Fruit fly (Drosophila melanogaster) whole organism, embryonic: Measurements from ENCODE around the gene Vm26Ab.

Source experiments
- C15 ChIP-seq: fragments of 200-800 bp; sonication (Bioruptor generic); IDR thresholded peaks from 3 replicates; pipeline ENCODE4 v1.3.6; 2022; ENCODE audit warnings: missing biosample characterization, missing genetic modification characterization
- CG11398 ChIP-seq: fragments of 200-800 bp; sonication (Bioruptor generic); optimal IDR thresholded peaks from 2 replicates; lab custom pipeline; 2016; ENCODE audit warnings: missing biosample characterization, missing genetic modification characterization
- CG11456 ChIP-seq: fragments of 200-800 bp; sonication (Bioruptor generic); IDR thresholded peaks from 3 replicates; pipeline ENCODE4 v1.3.6; 2022; ENCODE audit warnings: missing biosample characterization, missing genetic modification characterization
- CG11560 ChIP-seq: fragments of 200-800 bp; sonication (Bioruptor generic); IDR thresholded peaks from 3 replicates; pipeline ENCODE4 v1.3.6; 2022; ENCODE audit warnings: missing biosample characterization, missing genetic modification characterization
- CG14710 ChIP-seq: fragments of 200-800 bp; sonication (Bioruptor generic); optimal IDR thresholded peaks from 3 replicates; lab custom pipeline; 2019; ENCODE audit warnings: missing biosample characterization, mild to moderate bottlenecking, missing genetic modification characterization, moderate library complexity
- CG15514 ChIP-seq: fragments of 200-800 bp; sonication (Bioruptor generic); optimal IDR thresholded peaks from 3 replicates; lab custom pipeline; 2017; ENCODE audit warnings: missing biosample characterization, missing genetic modification characterization, mild to moderate bottlenecking, moderate library complexity, missing genetic modification reagents
- CG17361 ChIP-seq: fragments of 200-800 bp; sonication (Bioruptor generic); IDR thresholded peaks from 3 replicates; pipeline ENCODE4 v1.3.6; 2022; ENCODE audit warnings: missing biosample characterization, missing genetic modification characterization
- CG18764 ChIP-seq: fragments of 200-800 bp; sonication (Bioruptor generic); optimal IDR thresholded peaks from 3 replicates; lab custom pipeline; 2016; ENCODE audit warnings: missing biosample characterization, missing genetic modification characterization
- CG2202 ChIP-seq: fragments of 200-800 bp; sonication (Bioruptor generic); optimal IDR thresholded peaks from 2 replicates; lab custom pipeline; 2018; ENCODE audit warnings: missing biosample characterization, mild to moderate bottlenecking, missing genetic modification characterization
- CG30403 ChIP-seq: fragments of 200-800 bp; sonication (Bioruptor generic); optimal IDR thresholded peaks from 3 replicates; lab custom pipeline; 2016; ENCODE audit warnings: missing biosample characterization, missing genetic modification characterization
- CG32772 ChIP-seq: fragments of 200-800 bp; sonication (Bioruptor generic); IDR thresholded peaks from 2 replicates; pipeline ENCODE4 v1.3.6; 2022; ENCODE audit warnings: missing biosample characterization, missing genetic modification characterization
- CG34422 ChIP-seq: fragments of 200-800 bp; sonication (Bioruptor generic); IDR thresholded peaks from 3 replicates; pipeline ENCODE4 v1.3.6; 2022; ENCODE audit warnings: missing biosample characterization, missing genetic modification characterization
- CG3726 ChIP-seq: fragments of 200-800 bp; sonication (Bioruptor generic); IDR thresholded peaks from 3 replicates; pipeline ENCODE4, ENCODE4 v1.3.6; 2022; ENCODE audit warnings: missing biosample characterization, missing genetic modification characterization
- CG4328 ChIP-seq: fragments of 200-800 bp; sonication (Bioruptor generic); optimal IDR thresholded peaks from 3 replicates; lab custom pipeline; 2017; ENCODE audit warnings: missing biosample characterization, missing genetic modification reagents, missing genetic modification characterization
- CG4820 ChIP-seq: fragments of 200-800 bp; sonication (Bioruptor generic); optimal IDR thresholded peaks from 3 replicates; lab custom pipeline; 2016; ENCODE audit warnings: missing biosample characterization, missing genetic modification characterization
- CG7786 ChIP-seq: fragments of 200-800 bp; sonication (Bioruptor generic); optimal IDR thresholded peaks from 2 replicates; lab custom pipeline; 2016; ENCODE audit warnings: missing biosample characterization, missing genetic modification characterization
- CG7963 ChIP-seq: fragments of 200-800 bp; sonication (Bioruptor generic); IDR thresholded peaks from 3 replicates; pipeline ENCODE4 v1.3.6; 2022; ENCODE audit warnings: missing biosample characterization, missing genetic modification characterization; ENCODE audit not compliant: partially characterized antibody
- CrebB ChIP-seq: fragments of 200-800 bp; sonication (Bioruptor generic); optimal IDR thresholded peaks from 3 replicates; lab custom pipeline; 2018; ENCODE audit warnings: missing biosample characterization, mild to moderate bottlenecking, missing genetic modification characterization
- Doc2 ChIP-seq: fragments of 200-800 bp; sonication (Bioruptor generic); IDR thresholded peaks from 2 replicates; pipeline ENCODE4 v1.3.6; 2022; ENCODE audit warnings: missing biosample characterization, missing genetic modification characterization
- Eip74EF ChIP-seq, 2 experiments: fragments of 200-800 bp in 1 of 2; fragments of >200 bp in 1 of 2; sonication (Bioruptor generic) in 1 of 2; optimal IDR thresholded peaks; 2 replicates each; lab custom pipeline; 2017 to 2019; ENCODE audit warnings: missing biosample characterization in 2 of 2, missing genetic modification characterization in 2 of 2, mild to moderate bottlenecking in 1 of 2, moderate library complexity in 1 of 2
- Elba2 ChIP-seq: fragments of 200-800 bp; sonication (Bioruptor generic); optimal IDR thresholded peaks from 3 replicates; lab custom pipeline; 2016; ENCODE audit warnings: missing biosample characterization, missing genetic modification characterization
- Ets65A ChIP-seq: fragments of 200-800 bp; sonication (Bioruptor generic); peaks from one replicate; lab custom pipeline; 2016; ENCODE audit warnings: missing biosample characterization, missing genetic modification characterization
- Hand ChIP-seq: fragments of 200-800 bp; sonication (Bioruptor generic); optimal IDR thresholded peaks from 2 replicates; lab custom pipeline; 2017; ENCODE audit warnings: mild to moderate bottlenecking, missing biosample characterization, missing genetic modification reagents, missing genetic modification characterization
- Hr39 ChIP-seq: fragments of >200 bp; optimal IDR thresholded peaks from 2 replicates; lab custom pipeline; 2017
- Jarid2 ChIP-seq: fragments of 200-800 bp; sonication (Bioruptor generic); optimal IDR thresholded peaks from 3 replicates; lab custom pipeline; 2017; ENCODE audit warnings: mild to moderate bottlenecking, missing biosample characterization, missing genetic modification reagents, missing genetic modification characterization
- Mrtf ChIP-seq: fragments of 200-800 bp; sonication (Bioruptor generic); IDR thresholded peaks from 3 replicates; pipeline ENCODE4 v1.3.6; 2022; ENCODE audit warnings: missing biosample characterization, missing genetic modification characterization
- Oli ChIP-seq: fragments of 200-800 bp; sonication (Bioruptor generic); optimal IDR thresholded peaks from 2 replicates; lab custom pipeline; 2018; ENCODE audit warnings: missing biosample characterization, mild to moderate bottlenecking, missing genetic modification characterization, moderate library complexity
- Taf1 ChIP-seq: fragments of 200-800 bp; sonication (Bioruptor generic); IDR thresholded peaks from 2 replicates; pipeline ENCODE4 v1.3.6; 2022; ENCODE audit warnings: missing biosample characterization, missing genetic modification characterization
- ara ChIP-seq: fragments of 200-800 bp; sonication (Bioruptor generic); IDR thresholded peaks from 2 replicates; pipeline ENCODE4 v1.3.6; 2022; ENCODE audit warnings: missing biosample characterization, missing genetic modification characterization
- ash1 ChIP-seq: fragments of 200-800 bp; sonication (Bioruptor generic); optimal IDR thresholded peaks from 2 replicates; lab custom pipeline; 2018; ENCODE audit warnings: missing biosample characterization, mild to moderate bottlenecking, missing genetic modification characterization
- az2 ChIP-seq: fragments of 200-800 bp; sonication (Bioruptor generic); optimal IDR thresholded peaks from 3 replicates; lab custom pipeline; 2016; ENCODE audit warnings: missing biosample characterization, missing genetic modification characterization
- cad ChIP-seq: fragments of >200 bp; optimal IDR thresholded peaks from 2 replicates; lab custom pipeline; 2017; ENCODE audit warnings: missing biosample characterization, missing genetic modification characterization
- crc ChIP-seq: fragments of 200-800 bp; sonication (Bioruptor generic); optimal IDR thresholded peaks from 2 replicates; lab custom pipeline; 2016; ENCODE audit warnings: missing biosample characterization, missing genetic modification characterization
- da ChIP-seq: fragments of 200-800 bp; sonication (Bioruptor generic); optimal IDR thresholded peaks from 2 replicates; lab custom pipeline; 2016; ENCODE audit warnings: missing biosample characterization, missing genetic modification characterization
- danr ChIP-seq: fragments of 200-800 bp; sonication (Bioruptor generic); IDR thresholded peaks from 2 replicates; pipeline ENCODE4 v1.3.6; 2022; ENCODE audit warnings: missing biosample characterization, missing genetic modification characterization
- dimm ChIP-seq: fragments of 200-800 bp; sonication (Bioruptor generic); IDR thresholded peaks from 2 replicates; pipeline ENCODE4 v1.3.6; 2022; ENCODE audit warnings: missing biosample characterization, missing genetic modification characterization
- ems ChIP-seq: fragments of 200-800 bp; sonication (Bioruptor generic); optimal IDR thresholded peaks from 3 replicates; lab custom pipeline; 2016; ENCODE audit warnings: missing biosample characterization, missing genetic modification characterization
- fd96Cb ChIP-seq: fragments of 200-800 bp; sonication (Bioruptor generic); optimal IDR thresholded peaks from 2 replicates; lab custom pipeline; 2018; ENCODE audit warnings: missing biosample characterization, mild to moderate bottlenecking, missing genetic modification characterization, moderate library complexity
- gcm2 ChIP-seq: fragments of 200-800 bp; sonication (Bioruptor generic); optimal IDR thresholded peaks from 2 replicates; lab custom pipeline; 2016; ENCODE audit warnings: missing biosample characterization, missing genetic modification characterization
- gsb ChIP-seq: fragments of 200-800 bp; sonication (Bioruptor generic); IDR thresholded peaks from 2 replicates; pipeline ENCODE4 v1.3.6; 2022; ENCODE audit warnings: missing biosample characterization, missing genetic modification characterization
- jigr1 ChIP-seq: fragments of 200-800 bp; sonication (Bioruptor generic); IDR thresholded peaks from 3 replicates; pipeline ENCODE4 v1.3.6; 2022; ENCODE audit warnings: missing biosample characterization, missing genetic modification characterization
- kah ChIP-seq: fragments of 200-800 bp; sonication (Bioruptor generic); optimal IDR thresholded peaks from 2 replicates; lab custom pipeline; 2018; ENCODE audit warnings: missing biosample characterization, mild to moderate bottlenecking, missing genetic modification characterization
- klu ChIP-seq: fragments of 200-800 bp; sonication (Bioruptor generic); IDR thresholded peaks from 2 replicates; pipeline ENCODE4 v1.3.6; 2022; ENCODE audit warnings: missing biosample characterization, missing genetic modification characterization
- lab ChIP-seq: fragments of 200-800 bp; sonication (Bioruptor generic); optimal IDR thresholded peaks from 3 replicates; lab custom pipeline; 2017; ENCODE audit warnings: missing biosample characterization, missing genetic modification characterization, mild to moderate bottlenecking, moderate library complexity, missing genetic modification reagents
- maf-S ChIP-seq: fragments of 200-800 bp; sonication (Bioruptor generic); optimal IDR thresholded peaks from 2 replicates; lab custom pipeline; 2016; ENCODE audit warnings: missing biosample characterization, missing genetic modification characterization
- nom ChIP-seq: fragments of 200-800 bp; sonication (Bioruptor generic); optimal IDR thresholded peaks from 2 replicates; lab custom pipeline; 2017; ENCODE audit warnings: missing biosample characterization, missing genetic modification characterization, mild to moderate bottlenecking, moderate library complexity, missing genetic modification reagents
- pan ChIP-seq, 4 experiments: fragments of >200 bp in 3 of 4; fragments of 200-800 bp in 1 of 4; sonication (Bioruptor generic) in 1 of 4; optimal IDR thresholded peaks in 3 of 4; IDR thresholded peaks in 1 of 4; 2 replicates each; pipeline versions ENCODE4 v1.3.6 to Lab custom; 2017 to 2022; ENCODE audit warnings: missing biosample characterization in 2 of 4, missing genetic modification characterization in 2 of 4, mixed read lengths in 1 of 4
- pnt ChIP-seq: fragments of 200-800 bp; sonication (Bioruptor generic); optimal IDR thresholded peaks from 3 replicates; lab custom pipeline; 2016; ENCODE audit warnings: missing biosample characterization, missing genetic modification characterization
- ranshi ChIP-seq: fragments of 200-800 bp; sonication (Bioruptor generic); IDR thresholded peaks from 2 replicates; pipeline ENCODE4 v1.3.6; 2022; ENCODE audit warnings: missing biosample characterization, missing genetic modification characterization
- rib ChIP-seq: fragments of 200-800 bp; sonication (Bioruptor generic); IDR thresholded peaks from 2 replicates; pipeline ENCODE4 v1.3.6; 2022; ENCODE audit warnings: missing biosample characterization, missing genetic modification characterization
- sens ChIP-seq: fragments of 200-800 bp; sonication (Bioruptor generic); peaks from one replicate; lab custom pipeline; 2016; ENCODE audit warnings: missing biosample characterization, missing genetic modification characterization
- sima ChIP-seq: fragments of 200-800 bp; sonication (Bioruptor generic); optimal IDR thresholded peaks from 2 replicates; lab custom pipeline; 2016; ENCODE audit warnings: missing biosample characterization, missing genetic modification characterization
- ssp ChIP-seq: fragments of 200-800 bp; sonication (Bioruptor generic); IDR thresholded peaks from 2 replicates; pipeline ENCODE4 v1.3.6; 2022; ENCODE audit warnings: missing biosample characterization, missing genetic modification characterization

Gene Vm26Ab

DNA sequence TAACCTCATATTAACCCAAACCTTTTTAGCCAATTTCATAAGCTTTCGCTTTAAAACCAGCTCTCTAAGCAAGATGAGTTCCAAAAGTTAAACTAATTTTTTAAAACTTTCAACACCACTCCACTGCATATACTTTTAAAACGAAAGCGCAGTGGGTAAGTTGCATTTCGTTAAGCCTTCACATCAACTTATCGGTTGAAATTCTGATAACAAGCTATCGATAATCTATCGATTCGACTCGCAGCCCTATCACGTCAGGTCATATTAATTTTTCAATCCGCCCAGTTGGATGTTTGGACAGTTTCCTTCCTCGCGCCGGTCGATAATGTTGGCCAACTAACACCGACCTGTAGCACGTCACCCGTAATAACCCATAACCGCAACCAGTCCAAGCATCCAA is 29.3 kb downstream of the Vm26Ab start, which contains the start of gene ifc (continued):
- TF ChIP-seq da (GFP tag; lab: Kevin White, UChicago) = no peak
- TF ChIP-seq CG11398 (GFP tag; lab: Kevin White, UChicago) = no peak
- no peak for TF ChIP-seq CG3726 (GFP tag; lab: Robert Waterston, UW)
- TF ChIP-seq CG18764 (GFP tag; lab: Kevin White, UChicago) = peak; percentile 40
- peak; percentile 38 for TF ChIP-seq ems (GFP tag; lab: Kevin White, UChicago)
- TF ChIP-seq dimm = no peak
- TF ChIP-seq maf-S (GFP tag; lab: Kevin White, UChicago) = peak; percentile 43
- no peak for TF ChIP-seq ranshi
- no peak for TF ChIP-seq pan (optimal IDR thresholded peaks at IDR 0.05; lab: Kevin White, UChicago)
- no peak for TF ChIP-seq pan (GFP tag; optimal IDR thresholded peaks at IDR 0.05 in 1 of 2, IDR thresholded peaks at IDR 0.05 in 1 of 2)
- TF ChIP-seq pnt = peak; percentile 41
- no peak for TF ChIP-seq cad (GFP tag; lab: Kevin White, UChicago)
- peak; percentile 72 for TF ChIP-seq lab (GFP tag; lab: Kevin White, UChicago)
- no peak for TF ChIP-seq jigr1 (GFP tag; lab: Robert Waterston, UW)
- no peak for TF ChIP-seq CG11456 (GFP tag; lab: Robert Waterston, UW)
- TF ChIP-seq Oli (tag; lab: Kevin White, UChicago) = peak; percentile 23
- peak; percentile 90 for TF ChIP-seq sens
- TF ChIP-seq CG4820 (GFP tag; lab: Kevin White, UChicago) = peak; percentile 33
- peak in 1 of 2 experiments; percentile 53 for TF ChIP-seq Eip74EF (GFP tag; optimal IDR thresholded peaks at IDR 0.05; lab: Kevin White, UChicago)
- peak; percentile 46 for TF ChIP-seq nom
- TF ChIP-seq CG17361 (GFP tag; lab: Robert Waterston, UW) = no peak
- TF ChIP-seq Taf1 = no peak
- TF ChIP-seq sima (GFP tag; lab: Kevin White, UChicago) = no peak
- no peak for TF ChIP-seq Hand (GFP tag; lab: Kevin White, UChicago)
- no peak for TF ChIP-seq ssp (GFP tag; lab: Robert Waterston, UW)
- TF ChIP-seq rib (GFP tag; lab: Robert Waterston, UW) = no peak
- no peak for TF ChIP-seq CG11560
- TF ChIP-seq danr (GFP tag; lab: Robert Waterston, UW) = no peak
- TF ChIP-seq Ets65A = peak; percentile 95
- TF ChIP-seq CG7963 (GFP tag; lab: Robert Waterston, UW) = no peak
- peak; percentile 85 for TF ChIP-seq CG15514 (GFP tag; lab: Kevin White, UChicago)
- peak; percentile 68 for TF ChIP-seq CG30403 (GFP tag; lab: Kevin White, UChicago)
- TF ChIP-seq klu (GFP tag; lab: Robert Waterston, UW) = no peak
- no peak for TF ChIP-seq ara
- no peak for TF ChIP-seq gsb (GFP tag; lab: Robert Waterston, UW)
- TF ChIP-seq Mrtf (GFP tag; lab: Robert Waterston, UW) = no peak
- TF ChIP-seq CG32772 = no peak
- peak; percentile 18 for TF ChIP-seq kah (GFP tag; lab: Kevin White, UChicago)
- peak; percentile 81 for TF ChIP-seq CG14710
- no peak for TF ChIP-seq Doc2
- peak; percentile 54 for TF ChIP-seq CG7786
- peak; percentile 1 for TF ChIP-seq crc (GFP tag; lab: Kevin White, UChicago)
- peak; percentile 37 for TF ChIP-seq az2 (GFP tag; lab: Kevin White, UChicago)
- TF ChIP-seq gcm2 (GFP tag; lab: Kevin White, UChicago) = no peak
- peak; percentile 7 for TF ChIP-seq CrebB (tag; lab: Kevin White, UChicago)
- no peak for TF ChIP-seq C15 (GFP tag; lab: Robert Waterston, UW)
- TF ChIP-seq Elba2 = peak; percentile 52
- peak; percentile 27 for TF ChIP-seq fd96Cb
- peak; percentile 23 for TF ChIP-seq ash1 (GFP tag; lab: Kevin White, UChicago)
- TF ChIP-seq CG34422 (GFP tag; lab: Robert Waterston, UW) = no peak
- TF ChIP-seq CG4328 (GFP tag; lab: Kevin White, UChicago) = peak; percentile 24
- TF ChIP-seq CG2202 (tag; lab: Kevin White, UChicago) = no peak
- peak; percentile 46 for TF ChIP-seq Jarid2 (GFP tag; lab: Kevin White, UChicago)
- no peak for TF ChIP-seq Hr39 (lab: Kevin White, UChicago)
